Fruit fly (Drosophila melanogaster) whole organism, pupa: ENCODE measurements around the gene CG2157.

Experiments used
- CG12605 ChIP-seq: fragments of 200-800 bp; sonication (Bioruptor generic); IDR thresholded peaks from 2 replicates; pipeline ENCODE4 v1.3.6; 2022; ENCODE audit warnings: missing biosample characterization, missing genetic modification characterization
- CG17806 ChIP-seq: fragments of 200-800 bp; sonication (Bioruptor generic); optimal IDR thresholded peaks from 2 replicates; lab custom pipeline; 2018; ENCODE audit warnings: missing biosample characterization, mild to moderate bottlenecking, missing genetic modification characterization, moderate library complexity
- CG34367 ChIP-seq: fragments of 200-800 bp; sonication (Bioruptor generic); optimal IDR thresholded peaks from 2 replicates; lab custom pipeline; 2018; ENCODE audit warnings: missing biosample characterization, mild to moderate bottlenecking, missing genetic modification characterization
- CG8159 ChIP-seq: fragments of 200-800 bp; sonication (Bioruptor generic); optimal IDR thresholded peaks from 3 replicates; lab custom pipeline; 2018; ENCODE audit warnings: missing biosample characterization, mild to moderate bottlenecking, missing genetic modification characterization, moderate library complexity
- CG8301 ChIP-seq: fragments of 200-800 bp; sonication (Bioruptor generic); optimal IDR thresholded peaks from 2 replicates; lab custom pipeline; 2018; ENCODE audit warnings: missing biosample characterization, mild to moderate bottlenecking, missing genetic modification characterization
- CG9948 ChIP-seq: fragments of 200-800 bp; sonication (Bioruptor generic); optimal IDR thresholded peaks from 2 replicates; lab custom pipeline; 2018; ENCODE audit warnings: missing biosample characterization, mild to moderate bottlenecking, missing genetic modification characterization, moderate library complexity
- EcR ChIP-seq: fragments of 200-800 bp; sonication (Bioruptor generic); optimal IDR thresholded peaks from 3 replicates; lab custom pipeline; 2019; ENCODE audit warnings: missing biosample characterization, missing genetic modification characterization, mild to moderate bottlenecking, moderate library complexity, missing genetic modification reagents
- Ets98B ChIP-seq: fragments of 200-800 bp; sonication (Bioruptor generic); IDR thresholded peaks from 2 replicates; pipeline ENCODE4 v1.3.6; 2022; ENCODE audit warnings: missing biosample characterization, missing genetic modification characterization
- Snoo ChIP-seq: fragments of 200-800 bp; sonication (Bioruptor generic); optimal IDR thresholded peaks from 3 replicates; lab custom pipeline; 2017; ENCODE audit warnings: missing biosample characterization, mild to moderate bottlenecking, missing genetic modification characterization, inconsistent platforms
- fd96Ca ChIP-seq: fragments of 200-800 bp; sonication (Bioruptor generic); IDR thresholded peaks from 3 replicates; pipeline ENCODE4 v1.3.6; 2022; ENCODE audit warnings: missing biosample characterization, missing genetic modification characterization
- gl ChIP-seq: fragments of 200-800 bp; sonication (Bioruptor generic); optimal IDR thresholded peaks from 2 replicates; lab custom pipeline; 2018; ENCODE audit warnings: missing biosample characterization, mild to moderate bottlenecking, missing genetic modification characterization

DNA sequence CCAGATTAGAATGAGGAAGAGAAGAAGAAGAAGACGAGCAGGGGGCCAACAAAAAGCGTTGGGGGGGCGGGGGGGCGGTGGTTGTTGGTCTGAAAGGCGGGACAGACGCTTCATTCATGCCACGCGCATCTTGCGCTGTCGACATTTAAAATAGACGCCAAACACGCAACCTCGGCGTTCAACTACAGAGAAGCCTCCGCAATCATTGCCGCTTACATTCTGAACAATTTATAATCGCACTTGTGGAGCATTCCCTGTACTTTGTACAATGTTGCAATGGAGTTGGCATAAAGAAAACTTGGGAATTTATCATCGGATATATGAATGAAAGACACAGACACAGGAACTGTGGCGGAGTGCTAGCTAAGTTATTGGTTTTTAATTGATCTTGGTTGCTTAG lies 48.3 kb upstream of the CG2157 start:
- TF ChIP-seq Ets98B (GFP tag; lab: Robert Waterston, UW) (no peak), Snoo (tag; lab: Kevin White, UChicago) (no peak), gl (tag; lab: Kevin White, UChicago) (no peak), CG17806 (tag; lab: Kevin White, UChicago) (no peak), fd96Ca (GFP tag; lab: Robert Waterston, UW) (no peak), EcR (GFP tag; lab: Kevin White, UChicago) (no peak), CG8301 (tag; lab: Kevin White, UChicago) (no peak), CG9948 (tag; lab: Kevin White, UChicago) (no peak), CG12605 (GFP tag; lab: Robert Waterston, UW) (no peak), CG34367 (tag; lab: Kevin White, UChicago) (no peak), CG8159 (tag; lab: Kevin White, UChicago) (no peak)
